Fruit fly (Drosophila melanogaster) whole organism, embryonic: ENCODE data around the gene Rpn10.

ENCODE experiments used
- Adf1 ChIP-seq: fragments of 200-800 bp; sonication (Bioruptor generic); IDR thresholded peaks from 2 replicates; pipeline ENCODE4 v1.3.6; 2022; ENCODE audit warnings: missing biosample characterization, missing genetic modification characterization
- Aef1 ChIP-seq: fragments of 200-800 bp; sonication (Bioruptor generic); IDR thresholded peaks from 3 replicates; pipeline ENCODE4 v1.3.6; 2022; ENCODE audit warnings: missing biosample characterization, missing genetic modification characterization
- Atf3 ChIP-seq: fragments of 200-800 bp; sonication (Bioruptor generic); optimal IDR thresholded peaks from 3 replicates; lab custom pipeline; 2016; ENCODE audit warnings: missing biosample characterization, missing genetic modification characterization
- BEAF-32 ChIP-seq: fragments of 200-800 bp; sonication (Bioruptor generic); optimal IDR thresholded peaks from 3 replicates; lab custom pipeline; 2017; ENCODE audit warnings: missing biosample characterization, missing genetic modification characterization, mild to moderate bottlenecking, moderate library complexity, missing genetic modification reagents
- CG11093 ChIP-seq: fragments of 200-800 bp; sonication (Bioruptor generic); IDR thresholded peaks from 3 replicates; pipeline ENCODE4 v1.3.6; 2022; ENCODE audit warnings: missing biosample characterization, missing genetic modification characterization
- CG11695 ChIP-seq: fragments of 200-800 bp; sonication (Bioruptor generic); IDR thresholded peaks from 3 replicates; pipeline ENCODE4 v1.3.6; 2022; ENCODE audit warnings: missing biosample characterization, missing genetic modification characterization
- CG13894 ChIP-seq: fragments of 200-800 bp; sonication (Bioruptor generic); optimal IDR thresholded peaks from 3 replicates; lab custom pipeline; 2018; ENCODE audit warnings: missing biosample characterization, mild to moderate bottlenecking, missing genetic modification characterization, moderate library complexity
- CG1529 ChIP-seq: fragments of 200-800 bp; sonication (Bioruptor generic); optimal IDR thresholded peaks from 3 replicates; lab custom pipeline; 2018; ENCODE audit warnings: missing biosample characterization, missing genetic modification characterization
- CG15514 ChIP-seq: fragments of 200-800 bp; sonication (Bioruptor generic); optimal IDR thresholded peaks from 3 replicates; lab custom pipeline; 2017; ENCODE audit warnings: missing biosample characterization, missing genetic modification characterization, mild to moderate bottlenecking, moderate library complexity, missing genetic modification reagents
- CG17912 ChIP-seq: fragments of 200-800 bp; sonication (Bioruptor generic); optimal IDR thresholded peaks from 2 replicates; lab custom pipeline; 2018; ENCODE audit warnings: missing biosample characterization, mild to moderate bottlenecking, missing genetic modification characterization
- CG2875 ChIP-seq: fragments of 200-800 bp; sonication (Bioruptor generic); optimal IDR thresholded peaks from 2 replicates; lab custom pipeline; 2017; ENCODE audit warnings: missing biosample characterization, mild to moderate bottlenecking, missing genetic modification characterization, missing genetic modification reagents
- CG3065 ChIP-seq: fragments of 200-800 bp; sonication (Bioruptor generic); optimal IDR thresholded peaks from 2 replicates; lab custom pipeline; 2016; ENCODE audit warnings: missing biosample characterization, missing genetic modification characterization
- CG3163 ChIP-seq: fragments of 200-800 bp; sonication (Bioruptor generic); optimal IDR thresholded peaks from 3 replicates; lab custom pipeline; 2016; ENCODE audit warnings: missing biosample characterization, missing genetic modification characterization
- CG3407 ChIP-seq: fragments of 200-800 bp; sonication (Bioruptor generic); optimal IDR thresholded peaks from 2 replicates; lab custom pipeline; 2018; ENCODE audit warnings: missing biosample characterization, mild to moderate bottlenecking, missing genetic modification characterization
- CG4424 ChIP-seq: fragments of 200-800 bp; sonication (Bioruptor generic); optimal IDR thresholded peaks from 3 replicates; lab custom pipeline; 2016; ENCODE audit warnings: missing biosample characterization, missing genetic modification characterization
- CG4707 ChIP-seq: fragments of 200-800 bp; sonication (Bioruptor generic); optimal IDR thresholded peaks from 2 replicates; lab custom pipeline; 2018; ENCODE audit warnings: missing biosample characterization, mild to moderate bottlenecking, missing genetic modification characterization, moderate library complexity
- CG5953 ChIP-seq: fragments of 200-800 bp; sonication (Bioruptor generic); IDR thresholded peaks from 2 replicates; pipeline ENCODE4 v1.3.6; 2022; ENCODE audit warnings: missing biosample characterization, missing genetic modification characterization
- CG6813 ChIP-seq: fragments of 200-800 bp; sonication (Bioruptor generic); optimal IDR thresholded peaks from 2 replicates; lab custom pipeline; 2017; ENCODE audit warnings: missing biosample characterization, missing genetic modification characterization, mild to moderate bottlenecking, moderate library complexity, missing genetic modification reagents
- CG8089 ChIP-seq: fragments of 200-800 bp; sonication (Bioruptor generic); optimal IDR thresholded peaks from 3 replicates; lab custom pipeline; 2016; ENCODE audit warnings: missing biosample characterization, missing genetic modification characterization
- Camta ChIP-seq: fragments of 200-800 bp; sonication (Bioruptor generic); optimal IDR thresholded peaks from 2 replicates; lab custom pipeline; 2016; ENCODE audit warnings: missing biosample characterization, missing genetic modification characterization
- D19A ChIP-seq: fragments of 200-800 bp; optimal IDR thresholded peaks from 3 replicates; lab custom pipeline; 2019; ENCODE audit warnings: missing biosample characterization, mild to moderate bottlenecking, missing genetic modification characterization, moderate library complexity
- ERR ChIP-seq: fragments of 200-800 bp; sonication (Bioruptor generic); optimal IDR thresholded peaks from 2 replicates; lab custom pipeline; 2016; ENCODE audit warnings: missing biosample characterization, missing genetic modification characterization
- Ets97D ChIP-seq: fragments of 200-800 bp; sonication (Bioruptor generic); optimal IDR thresholded peaks from 3 replicates; lab custom pipeline; 2016; ENCODE audit warnings: missing biosample characterization, missing genetic modification characterization
- HHEX ChIP-seq: fragments of 200-800 bp; sonication (Bioruptor generic); optimal IDR thresholded peaks from 3 replicates; lab custom pipeline; 2017; ENCODE audit warnings: missing biosample characterization, mild to moderate bottlenecking, missing genetic modification characterization, missing genetic modification reagents
- Hand ChIP-seq: fragments of 200-800 bp; sonication (Bioruptor generic); optimal IDR thresholded peaks from 2 replicates; lab custom pipeline; 2017; ENCODE audit warnings: mild to moderate bottlenecking, missing biosample characterization, missing genetic modification reagents, missing genetic modification characterization
- Hey ChIP-seq: fragments of 200-800 bp; sonication (Bioruptor generic); optimal IDR thresholded peaks from 3 replicates; lab custom pipeline; 2018; ENCODE audit warnings: missing biosample characterization, mild to moderate bottlenecking, missing genetic modification characterization
- Hr78 ChIP-seq, 2 experiments: fragments of 200-800 bp in 1 of 2; fragments of >200 bp in 1 of 2; sonication (Bioruptor generic) in 1 of 2; optimal IDR thresholded peaks; 2 replicates each; lab custom pipeline; 2017 to 2019; ENCODE audit warnings: missing biosample characterization in 2 of 2, missing genetic modification characterization in 2 of 2, mild to moderate bottlenecking in 1 of 2, moderate library complexity in 1 of 2
- NC2β ChIP-seq: fragments of 200-800 bp; sonication (Bioruptor generic); optimal IDR thresholded peaks from 2 replicates; lab custom pipeline; 2016; ENCODE audit warnings: missing biosample characterization, missing genetic modification characterization
- Nf-YA ChIP-seq: fragments of 200-800 bp; sonication (Bioruptor generic); IDR thresholded peaks from 2 replicates; pipeline ENCODE4 v1.3.6; 2022; ENCODE audit warnings: missing biosample characterization, missing genetic modification characterization
- Nf-YB ChIP-seq: fragments of 200-800 bp; sonication (Bioruptor generic); optimal IDR thresholded peaks from 3 replicates; lab custom pipeline; 2019; ENCODE audit warnings: missing biosample characterization, mild to moderate bottlenecking, missing genetic modification characterization, moderate library complexity
- Ptx1 ChIP-seq: fragments of 200-800 bp; sonication (Bioruptor generic); IDR thresholded peaks from 2 replicates; pipeline ENCODE4 v1.3.6; 2022; ENCODE audit warnings: missing biosample characterization, missing genetic modification characterization
- Ravus ChIP-seq: fragments of 200-800 bp; sonication (Bioruptor generic); IDR thresholded peaks from 2 replicates; pipeline ENCODE4 v1.3.6; 2022; ENCODE audit warnings: missing biosample characterization, missing genetic modification characterization
- Spps ChIP-seq: fragments of 200-800 bp; sonication (Bioruptor generic); optimal IDR thresholded peaks from 2 replicates; lab custom pipeline; 2018; ENCODE audit warnings: missing biosample characterization, mild to moderate bottlenecking, missing genetic modification characterization
- ato ChIP-seq: fragments of 200-800 bp; sonication (Bioruptor generic); IDR thresholded peaks from 2 replicates; pipeline ENCODE4 v1.3.6; 2022; ENCODE audit warnings: missing biosample characterization, missing genetic modification characterization; ENCODE audit not compliant: partially characterized antibody
- corto ChIP-seq: fragments of 200-800 bp; sonication (Bioruptor generic); optimal IDR thresholded peaks from 2 replicates; lab custom pipeline; 2016; ENCODE audit warnings: missing biosample characterization, mild to moderate bottlenecking, missing genetic modification characterization, moderate library complexity
- eve ChIP-seq, 2 experiments: fragments of >200 bp; optimal IDR thresholded peaks; 2 replicates each; lab custom pipeline; 2017; ENCODE audit warnings: missing biosample characterization in 2 of 2, missing genetic modification characterization in 2 of 2
- gt ChIP-seq: fragments of 200-800 bp; sonication (Bioruptor generic); IDR thresholded peaks from 2 replicates; pipeline ENCODE4 v1.3.6; 2022; ENCODE audit warnings: missing biosample characterization, missing genetic modification characterization
- ham ChIP-seq: fragments of 200-800 bp; sonication (Bioruptor generic); IDR thresholded peaks from 2 replicates; pipeline ENCODE4 v1.3.6; 2022; ENCODE audit warnings: missing biosample characterization, missing genetic modification characterization
- hth ChIP-seq: fragments of >200 bp; optimal IDR thresholded peaks from 2 replicates; lab custom pipeline; 2017; ENCODE audit warnings: inconsistent platforms
- maf-S ChIP-seq: fragments of 200-800 bp; sonication (Bioruptor generic); optimal IDR thresholded peaks from 2 replicates; lab custom pipeline; 2016; ENCODE audit warnings: missing biosample characterization, missing genetic modification characterization
- nerfin-2 ChIP-seq: fragments of 200-800 bp; sonication (Bioruptor generic); IDR thresholded peaks from 2 replicates; pipeline ENCODE4 v1.3.6; 2022; ENCODE audit warnings: missing biosample characterization, missing genetic modification characterization; ENCODE audit not compliant: partially characterized antibody
- sd ChIP-seq: fragments of 200-800 bp; sonication (Bioruptor generic); optimal IDR thresholded peaks from 3 replicates; lab custom pipeline; 2018; ENCODE audit warnings: missing biosample characterization, mild to moderate bottlenecking, missing genetic modification characterization, moderate library complexity
- sima ChIP-seq: fragments of 200-800 bp; sonication (Bioruptor generic); optimal IDR thresholded peaks from 2 replicates; lab custom pipeline; 2016; ENCODE audit warnings: missing biosample characterization, missing genetic modification characterization
- slp2 ChIP-seq: fragments of 200-800 bp; sonication (Bioruptor generic); optimal IDR thresholded peaks from 2 replicates; lab custom pipeline; 2016; ENCODE audit warnings: missing biosample characterization, missing genetic modification characterization
- stwl ChIP-seq: fragments of 200-800 bp; sonication (Bioruptor generic); optimal IDR thresholded peaks from 3 replicates; lab custom pipeline; 2018; ENCODE audit warnings: missing biosample characterization, mild to moderate bottlenecking, missing genetic modification characterization, moderate library complexity
- unpg ChIP-seq: fragments of 200-800 bp; sonication (Bioruptor generic); optimal IDR thresholded peaks from 3 replicates; lab custom pipeline; 2018; ENCODE audit warnings: missing biosample characterization, mild to moderate bottlenecking, missing genetic modification characterization, moderate library complexity
- usp ChIP-seq: fragments of >200 bp; optimal IDR thresholded peaks from 2 replicates; lab custom pipeline; 2017; ENCODE audit warnings: missing biosample characterization, missing genetic modification characterization
- vnd ChIP-seq: fragments of 200-800 bp; sonication (Bioruptor generic); IDR thresholded peaks from 3 replicates; pipeline ENCODE4 v1.3.6; 2022; ENCODE audit warnings: missing biosample characterization, missing genetic modification characterization; ENCODE audit not compliant: partially characterized antibody

Rpn10 gene

DNA sequence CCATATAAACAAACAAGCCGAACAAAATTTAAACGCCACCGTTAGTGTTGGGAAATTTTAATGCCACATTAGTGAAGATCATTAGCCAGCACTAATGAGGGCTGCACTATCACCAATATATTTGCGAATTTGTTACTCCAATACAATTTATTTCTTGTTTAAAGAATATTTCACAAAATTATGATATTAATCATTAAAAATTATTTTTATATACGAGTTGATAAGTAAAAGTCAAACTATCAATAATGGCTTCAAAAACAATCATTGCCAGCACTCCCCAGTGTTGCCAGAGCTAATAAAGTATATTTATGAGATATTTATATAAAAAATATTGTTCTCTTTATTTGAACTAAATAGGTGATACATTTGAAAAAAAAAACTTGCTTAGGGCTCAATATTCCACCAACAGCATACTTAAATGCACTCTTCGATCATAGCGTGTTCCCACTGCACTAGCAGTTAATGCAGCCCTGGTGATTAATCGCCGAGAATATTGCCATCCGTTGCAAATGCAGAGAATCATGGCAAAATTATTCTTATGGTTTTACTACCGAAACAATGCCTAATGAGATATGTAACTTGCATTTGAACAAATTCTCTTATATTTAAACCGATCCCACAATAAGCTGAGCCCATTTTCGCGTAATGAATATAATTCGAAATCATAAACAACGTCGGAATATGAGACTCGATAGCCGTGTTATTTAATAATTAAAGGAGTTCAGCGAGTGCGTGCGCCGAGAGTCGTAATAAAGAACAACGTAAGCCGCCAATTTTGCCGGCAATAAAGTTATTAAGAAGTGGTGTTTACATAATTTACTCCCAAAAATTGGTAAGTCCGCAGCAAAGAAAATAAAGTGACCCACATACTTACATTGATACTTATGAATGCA, 20.7 kb upstream of the Rpn10 start, which contains the start of the genes SAK and Cdk12 (continued):
- TF ChIP-seq CG1529 (GFP tag; lab: Kevin White, UChicago), result peak; percentile 66
- peak; percentile 48 for TF ChIP-seq Camta
- peak; percentile 85 for TF ChIP-seq CG4424 (GFP tag; lab: Kevin White, UChicago)
- peak; percentile 93 for TF ChIP-seq stwl (tag; lab: Kevin White, UChicago)
- TF ChIP-seq CG2875 (GFP tag; lab: Kevin White, UChicago), result peak; percentile 63
- TF ChIP-seq Ravus (GFP tag; lab: Robert Waterston, UW), result peak; percentile 47
- TF ChIP-seq usp (GFP tag; lab: Kevin White, UChicago), result no peak
- TF ChIP-seq CG11093 (GFP tag; lab: Robert Waterston, UW), result peak; percentile 74; the same call in 2 of the 3 replicates
- TF ChIP-seq maf-S (GFP tag; lab: Kevin White, UChicago), result peak; percentile 19
- TF ChIP-seq Hey (tag; lab: Kevin White, UChicago), result no peak
- peak; percentile 30 for TF ChIP-seq ERR
- no peak for TF ChIP-seq Atf3 (GFP tag; lab: Kevin White, UChicago)
- peak; percentile 81 for TF ChIP-seq unpg (GFP tag; lab: Kevin White, UChicago)
- TF ChIP-seq sd, result peak; percentile 43
- peak in 1 of 2 experiments; percentile 83 for TF ChIP-seq Hr78 (GFP tag; optimal IDR thresholded peaks at IDR 0.05; lab: Kevin White, UChicago)
- TF ChIP-seq Nf-YB (GFP tag; lab: Kevin White, UChicago), result peak; percentile 69
- TF ChIP-seq CG5953 (GFP tag; lab: Robert Waterston, UW), result peak; percentile 38; the same call in 1 of the 2 replicates
- TF ChIP-seq sima (GFP tag; lab: Kevin White, UChicago), result no peak
- peak; percentile 42 for TF ChIP-seq CG6813
- peak; percentile 75 for TF ChIP-seq CG11695
- peak; percentile 23 for TF ChIP-seq CG3163 (GFP tag; lab: Kevin White, UChicago)
- TF ChIP-seq CG15514, result peak; percentile 84
- TF ChIP-seq Ptx1, result peak; percentile 88
- peak in 1 of 2 experiments; percentile 78 for TF ChIP-seq eve (GFP tag; optimal IDR thresholded peaks at IDR 0.05; lab: Kevin White, UChicago)
- no peak for TF ChIP-seq CG4707 (GFP tag; lab: Kevin White, UChicago)
- peak; percentile 79 for TF ChIP-seq Aef1 (GFP tag; lab: Robert Waterston, UW)
- TF ChIP-seq NC2β, result no peak
- TF ChIP-seq CG3065 (GFP tag; lab: Kevin White, UChicago), result peak; percentile 58
- peak; percentile 63 for TF ChIP-seq BEAF-32 (GFP tag; lab: Kevin White, UChicago)
- peak; percentile 87 for TF ChIP-seq CG13894 (tag; lab: Kevin White, UChicago)
- TF ChIP-seq slp2 (GFP tag; lab: Kevin White, UChicago), result peak; percentile 46
- 0 out of 3 replicates have a peak, but pooled peaks have one; percentile 39 for TF ChIP-seq vnd (GFP tag; lab: Robert Waterston, UW)
- TF ChIP-seq CG3407 (GFP tag; lab: Kevin White, UChicago), result peak; percentile 73
- TF ChIP-seq CG17912 (GFP tag; lab: Kevin White, UChicago), result peak; percentile 44
- peak; percentile 24; the same call in 1 of the 2 replicates for TF ChIP-seq ham
- no peak for TF ChIP-seq Nf-YA (GFP tag; lab: Robert Waterston, UW)
- peak; percentile 77 for TF ChIP-seq D19A (tag; lab: Kevin White, UChicago)
- TF ChIP-seq Adf1 (GFP tag; lab: Robert Waterston, UW), result peak; percentile 55
- no peak for TF ChIP-seq nerfin-2 (GFP tag; lab: Robert Waterston, UW)
- peak; percentile 44 for TF ChIP-seq gt (GFP tag; lab: Robert Waterston, UW)
- no peak for TF ChIP-seq ato (GFP tag; lab: Robert Waterston, UW)
- peak; percentile 36 for TF ChIP-seq Hand
- TF ChIP-seq Ets97D (GFP tag; lab: Kevin White, UChicago), result peak; percentile 58
- peak; percentile 85 for TF ChIP-seq HHEX (GFP tag; lab: Kevin White, UChicago)
- peak; percentile 55 for TF ChIP-seq Spps (tag; lab: Kevin White, UChicago)
- no peak for TF ChIP-seq hth (lab: Kevin White, UChicago)
- TF ChIP-seq CG8089 (GFP tag; lab: Kevin White, UChicago), result peak; percentile 36
- no peak for TF ChIP-seq corto (GFP tag; lab: Kevin White, UChicago)
